Fruit fly (Drosophila melanogaster) whole organism, embryonic: ENCODE data around the gene CG42718.

Experiments used
- CG16779 ChIP-seq: fragments of 200-800 bp; sonication (Bioruptor generic); IDR thresholded peaks from 2 replicates; pipeline ENCODE4 v1.3.6; 2022; ENCODE audit warnings: missing biosample characterization, missing genetic modification characterization
- CG8290 ChIP-seq, 3 experiments: fragments of 200-800 bp; sonication (Bioruptor generic); optimal IDR thresholded peaks; 2 replicates each; lab custom pipeline; 2016 to 2019; ENCODE audit warnings: missing biosample characterization in 3 of 3, missing genetic modification characterization in 3 of 3, mild to moderate bottlenecking in 2 of 3, moderate library complexity in 1 of 3
- CG8478 ChIP-seq: fragments of >200 bp; optimal IDR thresholded peaks from 2 replicates; lab custom pipeline; 2018
- Poxn ChIP-seq: fragments of 200-800 bp; sonication (Bioruptor generic); IDR thresholded peaks from 2 replicates; pipeline ENCODE4 v1.3.6; 2022; ENCODE audit warnings: missing biosample characterization, missing genetic modification characterization
- bsh ChIP-seq, 2 experiments: fragments of 200-800 bp; sonication (Bioruptor generic); optimal IDR thresholded peaks; 2 replicates each; lab custom pipeline; 2017 to 2018; ENCODE audit warnings: mild to moderate bottlenecking in 2 of 2, missing biosample characterization in 2 of 2, missing genetic modification characterization in 2 of 2, moderate library complexity in 1 of 2
- cwo ChIP-seq: fragments of 200-800 bp; sonication (Bioruptor generic); optimal IDR thresholded peaks from 3 replicates; lab custom pipeline; 2017; ENCODE audit warnings: missing biosample characterization, missing genetic modification characterization, mild to moderate bottlenecking, moderate library complexity, missing genetic modification reagents
- eyg ChIP-seq: fragments of 200-800 bp; sonication (Bioruptor generic); optimal IDR thresholded peaks from 3 replicates; lab custom pipeline; 2016; ENCODE audit warnings: missing biosample characterization, missing genetic modification characterization
- fd96Cb ChIP-seq: fragments of 200-800 bp; sonication (Bioruptor generic); optimal IDR thresholded peaks from 2 replicates; lab custom pipeline; 2018; ENCODE audit warnings: missing biosample characterization, mild to moderate bottlenecking, missing genetic modification characterization, moderate library complexity
- hb ChIP-seq: fragments of 200-800 bp; sonication (Bioruptor generic); IDR thresholded peaks from 3 replicates; pipeline ENCODE4 v1.3.6; 2022; ENCODE audit warnings: missing biosample characterization, missing genetic modification characterization; ENCODE audit not compliant: partially characterized antibody
- pita ChIP-seq: fragments of 200-800 bp; sonication (Bioruptor generic); optimal IDR thresholded peaks from 2 replicates; lab custom pipeline; 2017; ENCODE audit warnings: missing biosample characterization, mild to moderate bottlenecking, missing genetic modification characterization
- slp2 ChIP-seq: fragments of 200-800 bp; sonication (Bioruptor generic); optimal IDR thresholded peaks from 2 replicates; lab custom pipeline; 2016; ENCODE audit warnings: missing biosample characterization, missing genetic modification characterization
- sna ChIP-seq: fragments of 200-800 bp; sonication (Bioruptor generic); IDR thresholded peaks from 2 replicates; pipeline ENCODE4 v1.3.6; 2022; ENCODE audit warnings: missing biosample characterization, missing genetic modification characterization; ENCODE audit not compliant: partially characterized antibody

- no peak for TF ChIP-seq Poxn (GFP tag; lab: Robert Waterston, UW)
- no peak for TF ChIP-seq CG8478 (lab: Kevin White, UChicago)
- TF ChIP-seq eyg = no peak
- TF ChIP-seq hb (GFP tag; lab: Robert Waterston, UW) = no peak
- no peak for TF ChIP-seq cwo (GFP tag; lab: Kevin White, UChicago)
- no peak for TF ChIP-seq bsh (GFP tag; optimal IDR thresholded peaks at IDR 0.05; lab: Kevin White, UChicago)
- no peak for TF ChIP-seq fd96Cb (tag; lab: Kevin White, UChicago)
- TF ChIP-seq pita (GFP tag; lab: Kevin White, UChicago) = no peak
- TF ChIP-seq slp2 (GFP tag; lab: Kevin White, UChicago) = no peak
- no peak for TF ChIP-seq CG16779 (GFP tag; lab: Robert Waterston, UW)
- no peak for TF ChIP-seq sna (GFP tag; lab: Robert Waterston, UW)
- TF ChIP-seq CG8290 (GFP tag; optimal IDR thresholded peaks at IDR 0.05; lab: Kevin White, UChicago) = no peak
- TF ChIP-seq CG8290 (tag; optimal IDR thresholded peaks at IDR 0.05; lab: Kevin White, UChicago) = no peak
Measured at dm6 chr3L:16277135-16277534, 43.9 kb downstream of the CG42718 start, which contains the start of gene CG13065.
